3 worm cellular contexts compared by ENCODE assay signal in genomic region chrX:11791364-11792221, ce11.
TF ChIP-seq lines count a peak whose summit lies in the region.

No protein-coding gene starts in this region.

TF ChIP-seq in whole organism, L1 larva, 84 proteins besides CTCF, POLR2A, EP300 and RAD21 (continued from another document):
- TF ChIP-seq pag-3 (tag; optimal IDR thresholded peaks at IDR 0.05; lab: Kevin White, UChicago; ENCODE audit: borderline replicate concordance, insufficient read depth): no peak
- TF ChIP-seq lin-14 (GFP tag; optimal IDR thresholded peaks at IDR 0.05; lab: Kevin White, UChicago): peak; percentile 19

TF ChIP-seq in whole organism, L2 larva, 48 proteins besides CTCF, POLR2A, EP300 and RAD21 (continued from another document):
- TF ChIP-seq nhr-10 (tag; optimal IDR thresholded peaks at IDR 0.05; lab: Kevin White, UChicago): no peak
- no peak for TF ChIP-seq nhr-237 (tag; optimal IDR thresholded peaks at IDR 0.05; lab: Kevin White, UChicago)
- peak in 1 of 2 experiments; percentile 40 for TF ChIP-seq lsy-2 (tag; optimal IDR thresholded peaks at IDR 0.05; lab: Kevin White, UChicago)

TF ChIP-seq in whole organism, L4 larva, 104 proteins besides CTCF, POLR2A, EP300 and RAD21 (continued from another document):
- TF ChIP-seq lin-1 (GFP tag; IDR thresholded peaks at IDR 0.05; lab: Robert Waterston, UW) (no peak), ceh-28 (tag; optimal IDR thresholded peaks at IDR 0.05; lab: Kevin White, UChicago) (no peak), zip-11 (GFP tag; IDR thresholded peaks at IDR 0.05; lab: Robert Waterston, UW) (no peak), F10B5.3 (tag; optimal IDR thresholded peaks at IDR 0.05; lab: Kevin White, UChicago) (peak; percentile 60), ZK546.5 (tag; optimal IDR thresholded peaks at IDR 0.05; lab: Kevin White, UChicago) (no peak), lsy-2 (tag; optimal IDR thresholded peaks at IDR 0.05; lab: Kevin White, UChicago) (peak; percentile 5 to 20), lin-29 (GFP tag; IDR thresholded peaks at IDR 0.05; lab: Robert Waterston, UW) (no peak), nhr-77 (tag; optimal IDR thresholded peaks at IDR 0.05; lab: Kevin White, UChicago) (no peak), ztf-11 (tag; optimal IDR thresholded peaks at IDR 0.05; lab: Kevin White, UChicago) (no peak), dmd-6 (GFP tag; IDR thresholded peaks at IDR 0.05; lab: Robert Waterston, UW) (peak; percentile 58), attf-4 (tag; optimal IDR thresholded peaks at IDR 0.05; lab: Kevin White, UChicago) (no peak), gei-8 (GFP tag; optimal IDR thresholded peaks at IDR 0.05; lab: Kevin White, UChicago) (no peak), nhr-237 (tag; optimal IDR thresholded peaks at IDR 0.05; lab: Kevin White, UChicago) (no peak), ceh-20 (GFP tag; IDR thresholded peaks at IDR 0.05; lab: Robert Waterston, UW) (no peak), unc-62 (GFP tag; optimal IDR thresholded peaks at IDR 0.05 in 1 of 2; lab: Kevin White, UChicago) (peak; percentile 73 to 97), unc-62 (tag; optimal IDR thresholded peaks at IDR 0.05; lab: Kevin White, UChicago) (no peak), nhr-28 (tag; optimal IDR thresholded peaks at IDR 0.05; lab: Kevin White, UChicago) (peak; percentile 92), ceh-32 (tag; optimal IDR thresholded peaks at IDR 0.05; lab: Kevin White, UChicago; ENCODE audit: poor library complexity) (peak; percentile 27), nhr-6 (tag; optimal IDR thresholded peaks at IDR 0.05; lab: Kevin White, UChicago) (no peak), snpc-1.2 (GFP tag; IDR thresholded peaks at IDR 0.05; lab: Robert Waterston, UW) (no peak), vab-7 (GFP tag; IDR thresholded peaks at IDR 0.05; lab: Robert Waterston, UW) (no peak), T26A8.4 (GFP tag; IDR thresholded peaks at IDR 0.05; lab: Robert Waterston, UW) (no peak), ceh-44 (GFP tag; IDR thresholded peaks at IDR 0.05; lab: Robert Waterston, UW) (no peak), unc-39 (tag; optimal IDR thresholded peaks at IDR 0.05; lab: Kevin White, UChicago) (no peak), T20F7.1 (GFP tag; optimal IDR thresholded peaks at IDR 0.05; lab: Kevin White, UChicago) (no peak), php-3 (GFP tag; IDR thresholded peaks at IDR 0.05; lab: Robert Waterston, UW) (peak; percentile 36; the same call in 1 of the 2 replicates), R02D3.7 (tag; optimal IDR thresholded peaks at IDR 0.05; lab: Kevin White, UChicago) (no peak), dve-1 (tag; optimal IDR thresholded peaks at IDR 0.05; lab: Kevin White, UChicago; ENCODE audit: insufficient read depth) (peak; percentile 69), Y105C5A.15 (GFP tag; IDR thresholded peaks at IDR 0.05; lab: Robert Waterston, UW) (no peak), hmg-1.1 (GFP tag; IDR thresholded peaks at IDR 0.05; lab: Robert Waterston, UW) (no peak; the same call in 1 of the 2 replicates), madf-5 (GFP tag; IDR thresholded peaks at IDR 0.05; lab: Robert Waterston, UW) (no peak), nhr-41 (GFP tag; IDR thresholded peaks at IDR 0.05; lab: Robert Waterston, UW) (no peak), ama-1 (optimal IDR thresholded peaks at IDR 0.05; lab: Kevin White, UChicago) (peak; percentile 81), F26F4.8 (GFP tag; conservative IDR thresholded peaks at IDR 0.05; lab: Robert Waterston, UW) (no peak), Y5F2A.4 (GFP tag; optimal IDR thresholded peaks at IDR 0.05; lab: Kevin White, UChicago) (no peak), dmd-9 (GFP tag; IDR thresholded peaks at IDR 0.05; lab: Robert Waterston, UW) (no peak), ceh-82 (tag; optimal IDR thresholded peaks at IDR 0.05; lab: Kevin White, UChicago) (no peak), Y48G9A.11 (GFP tag; IDR thresholded peaks at IDR 0.05; lab: Robert Waterston, UW) (no peak), daf-19 (GFP tag; conservative IDR thresholded peaks at IDR 0.05; lab: Robert Waterston, UW) (no peak), fos-1 (tag; optimal IDR thresholded peaks at IDR 0.05; lab: Kevin White, UChicago) (no peak), pqm-1 (tag; optimal IDR thresholded peaks at IDR 0.05; lab: Kevin White, UChicago) (peak; percentile 85), zip-2 (tag; optimal IDR thresholded peaks at IDR 0.05; lab: Kevin White, UChicago) (no peak), set-16 (GFP tag; IDR thresholded peaks at IDR 0.05; lab: Robert Waterston, UW) (peak; percentile 50), madf-9 (GFP tag; conservative IDR thresholded peaks at IDR 0.05; lab: Robert Waterston, UW) (no peak), nhr-11 (tag; optimal IDR thresholded peaks at IDR 0.05; lab: Kevin White, UChicago) (no peak), dmd-8 (GFP tag; IDR thresholded peaks at IDR 0.05; lab: Robert Waterston, UW) (no peak), lin-13 (GFP tag; optimal IDR thresholded peaks at IDR 0.05; lab: Kevin White, UChicago) (peak; percentile 51), ztf-7 (tag; optimal IDR thresholded peaks at IDR 0.05; lab: Kevin White, UChicago) (no peak)
TF ChIP-seq in whole organism, L4 larva: peak in this region for 28.
